Fruit fly (Drosophila melanogaster) whole organism, embryonic: ENCODE data around the gene dlp.

Experiments
- Antp ChIP-seq: fragments of 200-800 bp; sonication (Bioruptor generic); optimal IDR thresholded peaks from 3 replicates; lab custom pipeline; 2016; ENCODE audit warnings: missing biosample characterization, missing genetic modification characterization
- Atf3 ChIP-seq: fragments of 200-800 bp; sonication (Bioruptor generic); optimal IDR thresholded peaks from 3 replicates; lab custom pipeline; 2016; ENCODE audit warnings: missing biosample characterization, missing genetic modification characterization
- B-H1 ChIP-seq: fragments of 200-800 bp; sonication (Bioruptor generic); IDR thresholded peaks from 3 replicates; pipeline ENCODE4 v1.3.6; 2022; ENCODE audit warnings: missing biosample characterization, missing genetic modification characterization
- Bdp1 ChIP-seq: fragments of 200-800 bp; sonication (Bioruptor generic); optimal IDR thresholded peaks from 3 replicates; lab custom pipeline; 2016; ENCODE audit warnings: missing biosample characterization, missing genetic modification characterization
- CG10979 ChIP-seq: fragments of 200-800 bp; sonication (Bioruptor generic); optimal IDR thresholded peaks from 2 replicates; lab custom pipeline; 2018; ENCODE audit warnings: missing biosample characterization, mild to moderate bottlenecking, missing genetic modification characterization, moderate library complexity
- CG11247 ChIP-seq: fragments of 200-800 bp; sonication (Bioruptor generic); IDR thresholded peaks from 2 replicates; pipeline ENCODE4 v1.3.6; 2022; ENCODE audit warnings: missing biosample characterization, missing genetic modification characterization
- CG12155 ChIP-seq: fragments of 200-800 bp; sonication (Bioruptor generic); optimal IDR thresholded peaks from 3 replicates; lab custom pipeline; 2016; ENCODE audit warnings: missing biosample characterization, missing genetic modification characterization
- CG13296 ChIP-seq: fragments of 200-800 bp; sonication (Bioruptor generic); optimal IDR thresholded peaks from 3 replicates; lab custom pipeline; 2018; ENCODE audit warnings: missing biosample characterization, mild to moderate bottlenecking, missing genetic modification characterization
- CG13424 ChIP-seq: fragments of 200-800 bp; sonication (Bioruptor generic); optimal IDR thresholded peaks from 2 replicates; lab custom pipeline; 2019; ENCODE audit warnings: missing biosample characterization, mild to moderate bottlenecking, missing genetic modification characterization, moderate library complexity
- CG15073 ChIP-seq: fragments of 200-800 bp; sonication (Bioruptor generic); optimal IDR thresholded peaks from 2 replicates; lab custom pipeline; 2016; ENCODE audit warnings: missing biosample characterization, missing genetic modification characterization
- CG15696 ChIP-seq: fragments of 200-800 bp; sonication (Bioruptor generic); optimal IDR thresholded peaks from 2 replicates; lab custom pipeline; 2019; ENCODE audit warnings: missing biosample characterization, mild to moderate bottlenecking, missing genetic modification characterization, moderate library complexity
- CG16815 ChIP-seq: fragments of 200-800 bp; sonication (Bioruptor generic); optimal IDR thresholded peaks from 3 replicates; lab custom pipeline; 2017; ENCODE audit warnings: missing biosample characterization, mild to moderate bottlenecking, missing genetic modification characterization
- CG17328 ChIP-seq: fragments of 200-800 bp; sonication (Bioruptor generic); IDR thresholded peaks from 2 replicates; pipeline ENCODE4 v1.3.6; 2022; ENCODE audit warnings: missing biosample characterization, missing genetic modification characterization
- CG17802 ChIP-seq: fragments of 200-800 bp; sonication (Bioruptor generic); optimal IDR thresholded peaks from 2 replicates; lab custom pipeline; 2018; ENCODE audit warnings: missing biosample characterization, mild to moderate bottlenecking, missing genetic modification characterization, moderate library complexity
- CG30403 ChIP-seq: fragments of 200-800 bp; sonication (Bioruptor generic); optimal IDR thresholded peaks from 3 replicates; lab custom pipeline; 2016; ENCODE audit warnings: missing biosample characterization, missing genetic modification characterization
- CG30431 ChIP-seq: fragments of 200-800 bp; sonication (Bioruptor generic); optimal IDR thresholded peaks from 2 replicates; lab custom pipeline; 2017; ENCODE audit warnings: missing biosample characterization, missing genetic modification characterization
- CG31388 ChIP-seq: fragments of 200-800 bp; sonication (Bioruptor generic); optimal IDR thresholded peaks from 2 replicates; lab custom pipeline; 2016; ENCODE audit warnings: missing biosample characterization, missing genetic modification characterization
- CG3838 ChIP-seq: fragments of 200-800 bp; sonication (Bioruptor generic); optimal IDR thresholded peaks from 3 replicates; lab custom pipeline; 2016; ENCODE audit warnings: missing biosample characterization, missing genetic modification characterization
- CG6272 ChIP-seq: fragments of 200-800 bp; sonication (Bioruptor generic); IDR thresholded peaks from 2 replicates; pipeline ENCODE4 v1.3.6; 2022; ENCODE audit warnings: missing biosample characterization, missing genetic modification characterization
- CG6813 ChIP-seq: fragments of 200-800 bp; sonication (Bioruptor generic); optimal IDR thresholded peaks from 2 replicates; lab custom pipeline; 2017; ENCODE audit warnings: missing biosample characterization, missing genetic modification characterization, mild to moderate bottlenecking, moderate library complexity, missing genetic modification reagents
- CG7928 ChIP-seq: fragments of 200-800 bp; sonication (Bioruptor generic); optimal IDR thresholded peaks from 2 replicates; lab custom pipeline; 2017; ENCODE audit warnings: missing biosample characterization, mild to moderate bottlenecking, missing genetic modification characterization
- CrebB ChIP-seq: fragments of 200-800 bp; sonication (Bioruptor generic); optimal IDR thresholded peaks from 3 replicates; lab custom pipeline; 2018; ENCODE audit warnings: missing biosample characterization, mild to moderate bottlenecking, missing genetic modification characterization
- Eip74EF ChIP-seq, 2 experiments: fragments of 200-800 bp in 1 of 2; fragments of >200 bp in 1 of 2; sonication (Bioruptor generic) in 1 of 2; optimal IDR thresholded peaks; 2 replicates each; lab custom pipeline; 2017 to 2019; ENCODE audit warnings: missing biosample characterization in 2 of 2, missing genetic modification characterization in 2 of 2, mild to moderate bottlenecking in 1 of 2, moderate library complexity in 1 of 2
- H2.0 ChIP-seq: fragments of 200-800 bp; sonication (Bioruptor generic); IDR thresholded peaks from 2 replicates; pipeline ENCODE4 v1.3.6; 2022; ENCODE audit warnings: missing biosample characterization, missing genetic modification characterization
- Hr51 ChIP-seq, 2 experiments: fragments of 200-800 bp; sonication (Bioruptor generic); optimal IDR thresholded peaks; 2 replicates in 1 of 2; 3 replicates in 1 of 2; lab custom pipeline; 2016 to 2018; ENCODE audit warnings: missing biosample characterization in 2 of 2, missing genetic modification characterization in 2 of 2, mild to moderate bottlenecking in 1 of 2, moderate library complexity in 1 of 2
- Hr78 ChIP-seq, 2 experiments: fragments of 200-800 bp in 1 of 2; fragments of >200 bp in 1 of 2; sonication (Bioruptor generic) in 1 of 2; optimal IDR thresholded peaks; 2 replicates each; lab custom pipeline; 2017 to 2019; ENCODE audit warnings: missing biosample characterization in 2 of 2, missing genetic modification characterization in 2 of 2, mild to moderate bottlenecking in 1 of 2, moderate library complexity in 1 of 2
- MTF-1 ChIP-seq: fragments of 200-800 bp; sonication (Bioruptor generic); optimal IDR thresholded peaks from 2 replicates; lab custom pipeline; 2018; ENCODE audit warnings: missing biosample characterization, mild to moderate bottlenecking, missing genetic modification characterization, borderline replicate concordance
- NfI ChIP-seq: fragments of 200-800 bp; sonication (Bioruptor generic); optimal IDR thresholded peaks from 3 replicates; lab custom pipeline; 2018; ENCODE audit warnings: missing biosample characterization, mild to moderate bottlenecking, missing genetic modification characterization, moderate library complexity
- Side ChIP-seq: fragments of 200-800 bp; sonication (Bioruptor generic); optimal IDR thresholded peaks from 2 replicates; lab custom pipeline; 2016; ENCODE audit warnings: missing biosample characterization, missing genetic modification characterization
- Six4 ChIP-seq: fragments of 200-800 bp; sonication (Bioruptor generic); optimal IDR thresholded peaks from 2 replicates; lab custom pipeline; 2016; ENCODE audit warnings: missing biosample characterization, missing genetic modification characterization
- TFAM ChIP-seq: fragments of 200-800 bp; sonication (Bioruptor generic); optimal IDR thresholded peaks from 2 replicates; lab custom pipeline; 2017; ENCODE audit warnings: missing biosample characterization, missing genetic modification characterization, inconsistent platforms
- chinmo ChIP-seq: fragments of 200-800 bp; sonication (Bioruptor generic); IDR thresholded peaks from 4 replicates; pipeline ENCODE4 v1.3.6; 2022; ENCODE audit warnings: missing biosample characterization, missing genetic modification characterization; ENCODE audit not compliant: partially characterized antibody
- crol ChIP-seq: fragments of 200-800 bp; sonication (Bioruptor generic); IDR thresholded peaks from 2 replicates; pipeline ENCODE4 v1.3.6; 2022; ENCODE audit warnings: missing biosample characterization, missing genetic modification characterization
- dysf ChIP-seq: fragments of 200-800 bp; sonication (Bioruptor generic); IDR thresholded peaks from 3 replicates; pipeline ENCODE4 v1.3.6; 2022; ENCODE audit warnings: missing biosample characterization, missing genetic modification characterization
- emc ChIP-seq: fragments of 200-800 bp; sonication (Bioruptor generic); optimal IDR thresholded peaks from 2 replicates; lab custom pipeline; 2016; ENCODE audit warnings: missing biosample characterization, missing genetic modification characterization
- ewg ChIP-seq: fragments of 200-800 bp; sonication (Bioruptor generic); optimal IDR thresholded peaks from 3 replicates; lab custom pipeline; 2017; ENCODE audit warnings: mild to moderate bottlenecking, missing biosample characterization, missing genetic modification reagents, missing genetic modification characterization
- fd102C ChIP-seq: fragments of 200-800 bp; sonication (Bioruptor generic); optimal IDR thresholded peaks from 2 replicates; lab custom pipeline; 2018; ENCODE audit warnings: missing biosample characterization, mild to moderate bottlenecking, missing genetic modification characterization, moderate library complexity
- gcm2 ChIP-seq: fragments of 200-800 bp; sonication (Bioruptor generic); optimal IDR thresholded peaks from 2 replicates; lab custom pipeline; 2016; ENCODE audit warnings: missing biosample characterization, missing genetic modification characterization
- gsb-n ChIP-seq: fragments of 200-800 bp; sonication (Bioruptor generic); optimal IDR thresholded peaks from 3 replicates; lab custom pipeline; 2018; ENCODE audit warnings: missing biosample characterization, mild to moderate bottlenecking, missing genetic modification characterization
- h ChIP-seq: fragments of >200 bp; optimal IDR thresholded peaks from 2 replicates; lab custom pipeline; 2017
- lab ChIP-seq: fragments of 200-800 bp; sonication (Bioruptor generic); optimal IDR thresholded peaks from 3 replicates; lab custom pipeline; 2017; ENCODE audit warnings: missing biosample characterization, missing genetic modification characterization, mild to moderate bottlenecking, moderate library complexity, missing genetic modification reagents
- oc ChIP-seq: fragments of 200-800 bp; sonication (Bioruptor generic); optimal IDR thresholded peaks from 2 replicates; lab custom pipeline; 2018; ENCODE audit warnings: missing biosample characterization, mild to moderate bottlenecking, missing genetic modification characterization, moderate library complexity
- phol ChIP-seq: fragments of 200-800 bp; sonication (Bioruptor generic); optimal IDR thresholded peaks from 3 replicates; lab custom pipeline; 2018; ENCODE audit warnings: missing biosample characterization, mild to moderate bottlenecking, missing genetic modification characterization, moderate library complexity
- row ChIP-seq: fragments of 200-800 bp; sonication (Bioruptor generic); IDR thresholded peaks from 3 replicates; pipeline ENCODE4 v1.3.6; 2022; ENCODE audit warnings: missing biosample characterization, missing genetic modification characterization
- sim ChIP-seq: fragments of 200-800 bp; sonication (Bioruptor generic); IDR thresholded peaks from 2 replicates; pipeline ENCODE4 v1.3.6; 2022; ENCODE audit warnings: missing biosample characterization, missing genetic modification characterization
- tio ChIP-seq: fragments of 200-800 bp; sonication (Bioruptor generic); optimal IDR thresholded peaks from 2 replicates; lab custom pipeline; 2017; ENCODE audit warnings: missing biosample characterization, missing genetic modification characterization, inconsistent platforms
- tna ChIP-seq: fragments of 200-800 bp; sonication (Bioruptor generic); IDR thresholded peaks from 2 replicates; pipeline ENCODE4 v1.3.6; 2022; ENCODE audit warnings: missing biosample characterization, missing genetic modification characterization; ENCODE audit not compliant: partially characterized antibody
- tx ChIP-seq: fragments of 200-800 bp; sonication (Bioruptor generic); optimal IDR thresholded peaks from 2 replicates; lab custom pipeline; 2016; ENCODE audit warnings: missing biosample characterization, missing genetic modification characterization
- vnd ChIP-seq: fragments of 200-800 bp; sonication (Bioruptor generic); IDR thresholded peaks from 3 replicates; pipeline ENCODE4 v1.3.6; 2022; ENCODE audit warnings: missing biosample characterization, missing genetic modification characterization; ENCODE audit not compliant: partially characterized antibody

The dlp gene

dm6 chr3L:14634019-14634772, 1.8 kb downstream of the dlp start (continued):
- TF ChIP-seq CG16815 (GFP tag; lab: Kevin White, UChicago) (peak; percentile 5), tio (GFP tag; lab: Kevin White, UChicago) (no peak), emc (GFP tag; lab: Kevin White, UChicago) (no peak), tna (GFP tag; lab: Robert Waterston, UW) (no peak), Hr78 (GFP tag; optimal IDR thresholded peaks at IDR 0.05; lab: Kevin White, UChicago) (no peak), CG30431 (GFP tag; lab: Kevin White, UChicago) (no peak), CrebB (no peak), CG7928 (no peak), Side (GFP tag; lab: Kevin White, UChicago) (peak; percentile 6), CG31388 (no peak), CG30403 (peak; percentile 29), row (GFP tag; lab: Robert Waterston, UW) (peak; percentile 56; the same call in 2 of the 3 replicates), tx (GFP tag; lab: Kevin White, UChicago) (no peak), H2.0 (GFP tag; lab: Robert Waterston, UW) (no peak), MTF-1 (GFP tag; lab: Kevin White, UChicago) (no peak), dysf (peak; percentile 43; the same call in 1 of the 3 replicates), gcm2 (no peak), Bdp1 (GFP tag; lab: Kevin White, UChicago) (no peak), crol (GFP tag; lab: Robert Waterston, UW) (no peak), B-H1 (no peak), CG13424 (tag; lab: Kevin White, UChicago) (peak; percentile 21), lab (GFP tag; lab: Kevin White, UChicago) (no peak), h (lab: Kevin White, UChicago) (no peak), CG15073 (GFP tag; lab: Kevin White, UChicago) (no peak), CG3838 (GFP tag; lab: Kevin White, UChicago) (no peak), fd102C (GFP tag; lab: Kevin White, UChicago) (no peak), TFAM (GFP tag; lab: Kevin White, UChicago) (no peak), CG17328 (GFP tag; lab: Robert Waterston, UW) (no peak), sim (no peak), CG17802 (tag; lab: Kevin White, UChicago) (no peak), chinmo (no peak), gsb-n (tag; lab: Kevin White, UChicago) (peak; percentile 19), vnd (GFP tag; lab: Robert Waterston, UW) (no peak), Eip74EF (GFP tag; optimal IDR thresholded peaks at IDR 0.05; lab: Kevin White, UChicago) (no peak), Hr51 (GFP tag; optimal IDR thresholded peaks at IDR 0.05; lab: Kevin White, UChicago) (peak in 1 of 2 experiments; percentile 19), Six4 (no peak), CG6272 (no peak; the same call in 1 of the 2 replicates), ewg (GFP tag; lab: Kevin White, UChicago) (no peak), CG6813 (GFP tag; lab: Kevin White, UChicago) (peak; percentile 27), phol (tag; lab: Kevin White, UChicago) (peak; percentile 41), CG10979 (tag; lab: Kevin White, UChicago) (peak; percentile 44), Antp (GFP tag; lab: Kevin White, UChicago) (peak; percentile 40), CG13296 (no peak), oc (peak; percentile 12), CG11247 (GFP tag; lab: Robert Waterston, UW) (no peak), CG12155 (GFP tag; lab: Kevin White, UChicago) (no peak), NfI (GFP tag; lab: Kevin White, UChicago) (no peak), CG15696 (peak; percentile 14), Atf3 (GFP tag; lab: Kevin White, UChicago) (peak; percentile 45)
